Fruit fly (Drosophila melanogaster): Measurements from ENCODE around the gene Nup205.

dm6 chrX:19876836-19877468, 24.9 kb downstream of the Nup205 start:
- TF ChIP-seq psq (optimal IDR thresholded peaks at IDR 0.05) (no peak), pan (optimal IDR thresholded peaks at IDR 0.05) (no peak)
